Worm (Caenorhabditis elegans) whole organism, L4/young adult: ENCODE data around the gene C31B8.16.

ENCODE experiments used
- W03F9.2 ChIP-seq: fragments of 150-350 bp; optimal IDR thresholded peaks from 2 replicates; lab custom pipeline; 2014; ENCODE audit warnings: missing biosample characterization, missing genetic modification characterization
- dao-5 ChIP-seq: sonication (generic microtip); optimal IDR thresholded peaks from 2 replicates; lab custom pipeline; 2016; ENCODE audit warnings: missing genotype, missing genetic modification characterization, moderate library complexity, missing compliant biosample characterization
- him-1 ChIP-seq: sonication (generic microtip); optimal IDR thresholded peaks from 2 replicates; lab custom pipeline; 2016; ENCODE audit warnings: missing genotype, missing genetic modification reagents, missing genetic modification characterization, missing compliant biosample characterization

ce11 chrV:2934075-2934474, 4.2 kb downstream of the C31B8.16 start, which contains the start of gene srh-247:
- no peak for TF ChIP-seq him-1
- TF ChIP-seq dao-5 (tag; lab: Kevin White, UChicago), result no peak
- TF ChIP-seq W03F9.2 (tag; lab: Kevin White, UChicago), result no peak
